Worm (Caenorhabditis elegans) whole organism, mixed stage, embryonic: Measurements from ENCODE around the gene elt-4.

Source experiments
- M03D4.4 ChIP-seq: sonication (generic microtip); optimal IDR thresholded peaks from 2 replicates; lab custom pipeline; 2017; ENCODE audit warnings: mild to moderate bottlenecking, missing genetic modification characterization, missing compliant biosample characterization
- bed-3 ChIP-seq: fragments of 200-800 bp; sonication (Bioruptor generic); optimal IDR thresholded peaks from 3 replicates; lab custom pipeline; 2018; ENCODE audit warnings: mild to moderate bottlenecking, missing genetic modification characterization, moderate library complexity, missing compliant biosample characterization
- blmp-1 ChIP-seq: fragments of 150-350 bp; optimal IDR thresholded peaks from 2 replicates; lab custom pipeline; 2014; ENCODE audit warnings: missing biosample characterization, missing genetic modification characterization
- ceh-39 ChIP-seq: fragments of 150-350 bp; optimal IDR thresholded peaks from 2 replicates; lab custom pipeline; 2014; ENCODE audit warnings: missing biosample characterization, missing genetic modification characterization
- ceh-43 ChIP-seq: fragments of 200-800 bp; sonication (Bioruptor generic); optimal IDR thresholded peaks from 2 replicates; lab custom pipeline; 2018; ENCODE audit warnings: mild to moderate bottlenecking, missing genetic modification characterization, moderate library complexity, missing compliant biosample characterization
- ces-1 ChIP-seq: fragments of 150-350 bp; optimal IDR thresholded peaks from 2 replicates; lab custom pipeline; 2014; ENCODE audit warnings: missing biosample characterization, missing genetic modification reagents, missing genetic modification characterization
- cnd-1 ChIP-seq: fragments of 200-800 bp; sonication (Bioruptor generic); optimal IDR thresholded peaks from 2 replicates; lab custom pipeline; 2018; ENCODE audit warnings: mild to moderate bottlenecking, missing genetic modification characterization, missing compliant biosample characterization
- drap-1 ChIP-seq: fragments of 200-800 bp; sonication (Bioruptor generic); optimal IDR thresholded peaks from 3 replicates; lab custom pipeline; 2018; ENCODE audit warnings: mild to moderate bottlenecking, missing genetic modification characterization, missing compliant biosample characterization
- elt-1 ChIP-seq: sonication (generic microtip); optimal IDR thresholded peaks from 2 replicates; lab custom pipeline; 2017; ENCODE audit warnings: missing genetic modification characterization, mild to moderate bottlenecking, missing compliant biosample characterization, antibody characterized with exemption, moderate library complexity, borderline replicate concordance; ENCODE audit not compliant: insufficient read depth
- elt-3 ChIP-seq: fragments of 150-350 bp; optimal IDR thresholded peaks from 2 replicates; lab custom pipeline; 2014; ENCODE audit warnings: missing biosample characterization, missing genetic modification characterization
- flh-1 ChIP-seq: fragments of 200-800 bp; sonication (Bioruptor generic); optimal IDR thresholded peaks from 2 replicates; lab custom pipeline; 2018; ENCODE audit warnings: mild to moderate bottlenecking, missing genetic modification characterization, moderate library complexity, missing compliant biosample characterization
- ham-2 ChIP-seq: fragments of 200-800 bp; sonication (Bioruptor generic); optimal IDR thresholded peaks from 2 replicates; lab custom pipeline; 2018; ENCODE audit warnings: mild to moderate bottlenecking, missing genetic modification characterization, missing compliant biosample characterization
- hlh-1 ChIP-seq: fragments of 150-350 bp; optimal IDR thresholded peaks from 2 replicates; lab custom pipeline; 2014; ENCODE audit warnings: missing biosample characterization, missing genetic modification reagents, missing genetic modification characterization
- lin-13 ChIP-seq: fragments of 150-350 bp; optimal IDR thresholded peaks from 2 replicates; lab custom pipeline; 2014; ENCODE audit warnings: missing biosample characterization, missing genetic modification characterization
- lin-32 ChIP-seq: fragments of 200-800 bp; sonication (Bioruptor generic); optimal IDR thresholded peaks from 2 replicates; lab custom pipeline; 2018; ENCODE audit warnings: mild to moderate bottlenecking, missing genetic modification characterization, missing compliant biosample characterization
- lsy-2 ChIP-seq: fragments of 150-350 bp; optimal IDR thresholded peaks from 2 replicates; lab custom pipeline; 2014; ENCODE audit warnings: missing biosample characterization, missing genetic modification characterization
- mab-5 ChIP-seq: fragments of 150-350 bp; optimal IDR thresholded peaks from 2 replicates; lab custom pipeline; 2014; ENCODE audit warnings: missing biosample characterization, missing genetic modification characterization
- mep-1 ChIP-seq: fragments of 150-350 bp; optimal IDR thresholded peaks from 2 replicates; lab custom pipeline; 2017; ENCODE audit warnings: missing biosample characterization, missing genetic modification reagents, missing genetic modification characterization, inconsistent platforms
- mls-2 ChIP-seq: sonication (generic microtip); optimal IDR thresholded peaks from 2 replicates; lab custom pipeline; 2016; ENCODE audit warnings: mild to moderate bottlenecking, missing genetic modification characterization, moderate library complexity, missing compliant biosample characterization
- nhr-28 ChIP-seq: fragments of 150-350 bp; optimal IDR thresholded peaks from 2 replicates; lab custom pipeline; 2014; ENCODE audit warnings: missing biosample characterization, missing genetic modification characterization
- pha-4 ChIP-seq: fragments of 150-350 bp; optimal IDR thresholded peaks from 2 replicates; lab custom pipeline; 2018; ENCODE audit warnings: missing biosample characterization, missing genetic modification reagents, missing genetic modification characterization
- sem-2 ChIP-seq: fragments of 200-800 bp; sonication (Bioruptor generic); optimal IDR thresholded peaks from 2 replicates; lab custom pipeline; 2018; ENCODE audit warnings: mild to moderate bottlenecking, missing genetic modification characterization, missing compliant biosample characterization
- snpc-4 ChIP-seq: fragments of 150-350 bp; optimal IDR thresholded peaks from 2 replicates; lab custom pipeline; 2014; ENCODE audit warnings: missing biosample characterization, missing genetic modification characterization
- tbx-8 ChIP-seq: fragments of 200-800 bp; sonication (Bioruptor generic); optimal IDR thresholded peaks from 2 replicates; lab custom pipeline; 2018; ENCODE audit warnings: mild to moderate bottlenecking, missing genetic modification characterization, moderate library complexity, missing compliant biosample characterization
- unc-120 ChIP-seq: sonication (generic microtip); optimal IDR thresholded peaks from 2 replicates; lab custom pipeline; 2017; ENCODE audit warnings: missing genetic modification characterization, missing compliant biosample characterization; ENCODE audit not compliant: poor library complexity, severe bottlenecking
- unc-39 ChIP-seq: fragments of 150-350 bp; optimal IDR thresholded peaks from 2 replicates; lab custom pipeline; 2014; ENCODE audit warnings: missing biosample characterization, missing genetic modification characterization
- ztf-11 ChIP-seq: fragments of 150-350 bp; optimal IDR thresholded peaks from 2 replicates; lab custom pipeline; 2014; ENCODE audit warnings: missing biosample characterization, missing genetic modification characterization

elt-4 gene

DNA sequence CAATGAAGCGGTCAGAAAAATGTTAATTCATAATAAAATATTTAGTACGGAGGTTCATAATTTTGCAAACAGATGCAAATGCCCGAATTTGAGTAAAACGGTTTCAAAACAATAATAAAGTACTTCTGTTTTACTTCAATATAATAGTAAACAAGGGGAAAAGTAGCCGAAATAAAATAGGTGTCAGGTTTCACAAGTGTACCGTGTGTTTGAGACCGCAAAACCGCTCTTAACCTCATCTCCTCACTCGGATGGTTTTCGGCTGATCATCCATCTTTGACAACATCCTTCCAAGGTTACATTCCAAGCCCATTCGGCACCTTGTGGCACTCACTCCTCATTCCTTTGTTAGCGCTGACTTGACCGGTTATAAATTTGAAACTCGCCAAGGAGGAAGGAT lies 37.9 kb upstream of the elt-4 start:
- TF ChIP-seq ham-2 = no peak
- no peak for TF ChIP-seq ztf-11
- no peak for TF ChIP-seq mab-5 (tag; lab: Kevin White, UChicago)
- TF ChIP-seq pha-4 (tag; lab: Kevin White, UChicago) = no peak
- TF ChIP-seq tbx-8 (GFP tag; lab: Kevin White, UChicago) = no peak
- TF ChIP-seq drap-1 (GFP tag; lab: Kevin White, UChicago) = no peak

DNA sequence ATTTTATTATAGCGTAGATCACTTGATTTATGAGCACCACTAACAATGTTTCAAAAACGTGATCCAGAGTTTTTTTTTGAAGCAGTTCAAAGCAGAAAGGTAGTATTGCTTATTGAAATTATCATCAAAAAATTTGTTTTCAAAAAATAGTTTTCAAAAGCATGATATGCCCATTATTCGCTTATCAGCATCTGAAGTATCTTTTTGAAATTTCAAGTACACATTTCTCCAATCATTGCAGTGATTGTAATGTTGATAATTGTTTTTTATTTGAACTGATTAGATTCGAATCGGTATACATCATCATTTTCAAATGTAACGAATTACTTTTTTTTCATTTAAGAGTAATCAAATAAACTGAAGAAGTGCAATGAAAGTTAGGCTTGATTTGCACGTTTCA lies 34.5 kb upstream of the elt-4 start:
- no peak for TF ChIP-seq ces-1 (GFP tag; lab: Kevin White, UChicago)
- TF ChIP-seq bed-3 (GFP tag; lab: Kevin White, UChicago) = no peak
- no peak for TF ChIP-seq tbx-8 (GFP tag; lab: Kevin White, UChicago)
- no peak for TF ChIP-seq nhr-28 (tag; lab: Kevin White, UChicago)
- no peak for TF ChIP-seq snpc-4 (tag; lab: Kevin White, UChicago)
- TF ChIP-seq ceh-39 (tag; lab: Kevin White, UChicago) = no peak
- no peak for TF ChIP-seq M03D4.4 (tag; lab: Kevin White, UChicago)
- TF ChIP-seq ham-2 = no peak

ce11 chrX:10443836-10444235 lies 31.5 kb upstream of the elt-4 start, which contains the start of gene C39B10.3:
Gene C39B10.3, plus strand, starts transcription at chrX:10444136.
- TF ChIP-seq unc-120 (tag; lab: Kevin White, UChicago) (no peak), mls-2 (tag; lab: Kevin White, UChicago) (no peak), mab-5 (tag; lab: Kevin White, UChicago) (no peak), elt-3 (tag; lab: Kevin White, UChicago) (no peak), lin-32 (GFP tag; lab: Kevin White, UChicago) (no peak), elt-1 (tag; lab: Kevin White, UChicago) (no peak), lsy-2 (no peak), cnd-1 (tag; lab: Kevin White, UChicago) (no peak), nhr-28 (tag; lab: Kevin White, UChicago) (no peak), unc-39 (no peak), blmp-1 (tag; lab: Kevin White, UChicago) (no peak), snpc-4 (tag; lab: Kevin White, UChicago) (no peak)

- TF ChIP-seq ceh-43 (GFP tag; lab: Kevin White, UChicago) = no peak
- TF ChIP-seq ces-1 (GFP tag; lab: Kevin White, UChicago) = no peak
- no peak for TF ChIP-seq pha-4 (tag; lab: Kevin White, UChicago)
- no peak for TF ChIP-seq cnd-1 (tag; lab: Kevin White, UChicago)
- TF ChIP-seq bed-3 (GFP tag; lab: Kevin White, UChicago) = no peak
- no peak for TF ChIP-seq ham-2
- TF ChIP-seq, all 35 proteins: peak for 0
Observed at ce11 chrX:10444705-10445104, 30.6 kb upstream of the elt-4 start, which contains the start of gene C39B10.4. Gene C39B10.4, plus strand, starts transcription at chrX:10445005.

- TF ChIP-seq mep-1 (tag; lab: Kevin White, UChicago) (no peak), hlh-1 (tag; lab: Kevin White, UChicago) (no peak), elt-3 (tag; lab: Kevin White, UChicago) (no peak), ceh-39 (tag; lab: Kevin White, UChicago) (no peak), flh-1 (no peak), M03D4.4 (tag; lab: Kevin White, UChicago) (no peak), sem-2 (no peak)
Observed at ce11 chrX:10446982-10447381, 28.3 kb upstream of the elt-4 start, which contains the start of gene C39B10.5. Gene C39B10.5, plus strand, starts transcription at chrX:10447343.

DNA sequence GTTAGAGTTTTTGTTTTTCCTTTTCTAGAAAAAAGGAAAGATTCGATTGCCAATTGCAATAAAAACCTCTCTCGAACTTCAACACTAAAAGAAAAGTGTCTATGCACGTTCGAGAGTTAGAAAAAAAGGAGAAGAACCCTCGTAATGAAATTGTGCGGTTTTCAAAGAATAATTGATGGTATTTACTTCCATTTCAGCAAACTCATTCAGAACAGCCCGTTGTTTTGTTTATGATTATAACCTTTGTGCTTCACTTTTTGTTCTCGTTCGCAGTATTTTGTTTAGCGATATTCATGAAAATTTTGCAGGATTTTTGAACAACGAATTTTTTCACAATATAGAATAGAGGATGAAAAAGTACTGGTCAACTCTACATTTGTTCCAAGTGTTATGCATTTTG lies 21.4 kb upstream of the elt-4 start, which contains the start of gene lgc-41:
lgc-41 (plus strand) TSS at position 301 of the 400 bp plus-strand sequence.
- TF ChIP-seq unc-120 (tag; lab: Kevin White, UChicago) = no peak
- TF ChIP-seq nhr-28 (tag; lab: Kevin White, UChicago) = no peak
- no peak for TF ChIP-seq blmp-1 (tag; lab: Kevin White, UChicago)
- no peak for TF ChIP-seq ces-1 (GFP tag; lab: Kevin White, UChicago)
- TF ChIP-seq lin-32 (GFP tag; lab: Kevin White, UChicago) = no peak
- no peak for TF ChIP-seq flh-1
- TF ChIP-seq lsy-2 = no peak
- TF ChIP-seq unc-39 = no peak
- no peak for TF ChIP-seq ham-2
- no peak for TF ChIP-seq mab-5 (tag; lab: Kevin White, UChicago)
- TF ChIP-seq ztf-11 = no peak
- no peak for TF ChIP-seq M03D4.4 (tag; lab: Kevin White, UChicago)
- no peak for TF ChIP-seq lin-13 (tag; lab: Kevin White, UChicago)
- no peak for TF ChIP-seq ceh-39 (tag; lab: Kevin White, UChicago)
- TF ChIP-seq mep-1 (tag; lab: Kevin White, UChicago) = no peak
- TF ChIP-seq pha-4 (tag; lab: Kevin White, UChicago) = no peak
- no peak for TF ChIP-seq bed-3 (GFP tag; lab: Kevin White, UChicago)
